Fruit fly (Drosophila melanogaster) whole organism, adult: Measurements from ENCODE around the gene wit.

Source experiments
- CG11617 ChIP-seq: fragments of 200-800 bp; sonication (Bioruptor generic); optimal IDR thresholded peaks from 2 replicates; lab custom pipeline; 2017; ENCODE audit warnings: mild to moderate bottlenecking, missing biosample characterization, missing genetic modification reagents, missing genetic modification characterization
- CG12768 ChIP-seq: fragments of 200-800 bp; sonication (Bioruptor generic); optimal IDR thresholded peaks from 2 replicates; lab custom pipeline; 2017; ENCODE audit warnings: missing biosample characterization, missing genetic modification characterization, mild to moderate bottlenecking, moderate library complexity, missing genetic modification reagents
- CG14711 ChIP-seq: fragments of 200-800 bp; sonication (Bioruptor generic); optimal IDR thresholded peaks from 2 replicates; lab custom pipeline; 2018; ENCODE audit warnings: missing biosample characterization, mild to moderate bottlenecking, missing genetic modification characterization, moderate library complexity
- CG1620 ChIP-seq: fragments of 200-800 bp; sonication (Bioruptor generic); optimal IDR thresholded peaks from 2 replicates; lab custom pipeline; 2016; ENCODE audit warnings: missing biosample characterization, missing genetic modification characterization
- CG33017 ChIP-seq: fragments of 200-800 bp; sonication (Bioruptor generic); optimal IDR thresholded peaks from 2 replicates; lab custom pipeline; 2018; ENCODE audit warnings: missing biosample characterization, mild to moderate bottlenecking, missing genetic modification characterization, moderate library complexity
- CG5204 ChIP-seq: fragments of 200-800 bp; sonication (Bioruptor generic); optimal IDR thresholded peaks from 2 replicates; lab custom pipeline; 2016; ENCODE audit warnings: missing biosample characterization, missing genetic modification characterization
- CG7045 ChIP-seq: fragments of 200-800 bp; sonication (Bioruptor generic); optimal IDR thresholded peaks from 2 replicates; lab custom pipeline; 2017; ENCODE audit warnings: missing biosample characterization, mild to moderate bottlenecking, missing genetic modification characterization
- CG7101 ChIP-seq: fragments of 200-800 bp; sonication (Bioruptor generic); optimal IDR thresholded peaks from 2 replicates; lab custom pipeline; 2018; ENCODE audit warnings: missing biosample characterization, mild to moderate bottlenecking, missing genetic modification characterization, moderate library complexity
- Clk ChIP-seq: fragments of 200-800 bp; sonication (Bioruptor generic); optimal IDR thresholded peaks from 2 replicates; lab custom pipeline; 2017; ENCODE audit warnings: missing biosample characterization, missing genetic modification characterization
- Crg-1 ChIP-seq: fragments of 200-800 bp; sonication (Bioruptor generic); optimal IDR thresholded peaks from 2 replicates; lab custom pipeline; 2016; ENCODE audit warnings: missing biosample characterization, missing genetic modification characterization
- Hr96 ChIP-seq: fragments of 200-800 bp; sonication (Bioruptor generic); optimal IDR thresholded peaks from 2 replicates; lab custom pipeline; 2016; ENCODE audit warnings: missing biosample characterization, missing genetic modification characterization
- Mnt ChIP-seq: fragments of 200-800 bp; sonication (Bioruptor generic); optimal IDR thresholded peaks from 2 replicates; lab custom pipeline; 2016; ENCODE audit warnings: missing biosample characterization, mild to moderate bottlenecking, missing genetic modification characterization
- bab1 ChIP-seq: fragments of 200-800 bp; sonication (Bioruptor generic); optimal IDR thresholded peaks from 3 replicates; lab custom pipeline; 2019; ENCODE audit warnings: missing biosample characterization, mild to moderate bottlenecking, missing genetic modification characterization, moderate library complexity
- cic ChIP-seq: fragments of 200-800 bp; sonication (Bioruptor generic); optimal IDR thresholded peaks from 2 replicates; lab custom pipeline; 2017; ENCODE audit warnings: missing biosample characterization, mild to moderate bottlenecking, missing genetic modification characterization, moderate library complexity
- cnc ChIP-seq, 2 experiments: fragments of >200 bp; optimal IDR thresholded peaks; 2 replicates each; lab custom pipeline; 2017
- kay ChIP-seq: fragments of 200-800 bp; sonication (Bioruptor generic); peaks from one replicate; lab custom pipeline; 2016; ENCODE audit warnings: missing biosample characterization, missing genetic modification characterization, borderline replicate concordance
- ovo ChIP-seq: fragments of 200-800 bp; sonication (Bioruptor generic); optimal IDR thresholded peaks from 2 replicates; lab custom pipeline; 2016; ENCODE audit warnings: missing biosample characterization, missing genetic modification characterization
- pad ChIP-seq: fragments of 200-800 bp; sonication (Bioruptor generic); optimal IDR thresholded peaks from 3 replicates; lab custom pipeline; 2017; ENCODE audit warnings: missing biosample characterization, missing genetic modification characterization, mild to moderate bottlenecking, moderate library complexity, missing genetic modification reagents
- tj ChIP-seq: fragments of 200-800 bp; sonication (Bioruptor generic); optimal IDR thresholded peaks from 3 replicates; lab custom pipeline; 2017; ENCODE audit warnings: missing biosample characterization, mild to moderate bottlenecking, missing genetic modification characterization, moderate library complexity
- toe ChIP-seq: fragments of 200-800 bp; sonication (Bioruptor generic); optimal IDR thresholded peaks from 2 replicates; lab custom pipeline; 2016; ENCODE audit warnings: missing biosample characterization, missing genetic modification characterization

wit gene

dm6 chr3L:4021260-4021831, 50.2 kb downstream of the wit start, which contains the start of gene Mul1:
Mul1 (plus strand) TSS chr3L:4021457.
- peak; percentile 31 for TF ChIP-seq bab1
- TF ChIP-seq CG14711 = peak; percentile 15
- no peak for TF ChIP-seq CG33017 (tag; lab: Kevin White, UChicago)
- no peak for TF ChIP-seq cnc (optimal IDR thresholded peaks at IDR 0.05; lab: Kevin White, UChicago)
- TF ChIP-seq cic (GFP tag; lab: Kevin White, UChicago) = peak; percentile 13

DNA sequence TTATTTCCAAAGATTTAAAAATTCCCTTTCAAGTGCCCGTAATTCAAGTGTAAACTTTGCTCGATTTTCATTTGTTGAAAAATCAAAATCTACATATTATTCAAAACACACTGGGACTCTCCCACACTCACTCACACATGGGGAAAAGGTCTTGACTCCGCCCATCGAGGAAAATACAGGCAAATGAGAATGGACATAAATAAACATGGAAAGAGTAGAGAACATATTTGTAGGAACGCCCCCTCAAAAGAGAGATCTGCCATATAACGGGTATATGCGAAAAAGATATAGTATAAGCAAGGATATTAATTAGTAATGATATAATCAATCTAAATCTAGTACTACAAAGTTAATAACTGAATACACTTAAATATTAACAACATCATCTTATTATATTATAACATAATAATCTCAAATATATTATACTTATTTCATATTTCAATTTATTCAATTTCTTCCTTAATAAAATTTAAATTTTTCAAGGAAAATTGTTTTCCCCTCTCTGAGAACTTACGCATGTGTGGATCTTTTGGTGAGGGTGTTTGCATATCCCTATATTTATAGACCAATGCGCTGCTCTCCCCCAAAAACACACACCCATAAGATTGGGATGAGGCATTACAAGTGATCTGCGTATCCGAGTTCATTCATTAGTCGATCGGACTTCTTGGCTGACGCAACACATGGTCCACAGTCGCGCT, 53.1 kb downstream of the wit start, which contains the start of gene FoxL1:
FoxL1 (plus strand) TSS at position 651 of the 701 bp plus-strand sequence.
- TF ChIP-seq Crg-1 (GFP tag; lab: Kevin White, UChicago) (no peak), CG11617 (GFP tag; lab: Kevin White, UChicago) (no peak), pad (no peak), Hr96 (no peak), cnc (optimal IDR thresholded peaks at IDR 0.05; lab: Kevin White, UChicago) (no peak), Mnt (no peak), bab1 (no peak), tj (GFP tag; lab: Kevin White, UChicago) (no peak), CG5204 (GFP tag; lab: Kevin White, UChicago) (no peak), CG7045 (GFP tag; lab: Kevin White, UChicago) (no peak), Clk (no peak), CG33017 (tag; lab: Kevin White, UChicago) (no peak), CG7101 (tag; lab: Kevin White, UChicago) (no peak), toe (no peak), CG12768 (GFP tag; lab: Kevin White, UChicago) (no peak), cic (GFP tag; lab: Kevin White, UChicago) (no peak), CG1620 (GFP tag; lab: Kevin White, UChicago) (no peak), CG14711 (no peak), kay (no peak), ovo (GFP tag; lab: Kevin White, UChicago) (no peak)

dm6 chr3L:4016754-4017153, 54.8 kb downstream of the wit start:
- TF ChIP-seq CG1620 (GFP tag; lab: Kevin White, UChicago) (no peak), cic (GFP tag; lab: Kevin White, UChicago) (no peak), pad (no peak), CG14711 (no peak), Mnt (no peak), cnc (optimal IDR thresholded peaks at IDR 0.05; lab: Kevin White, UChicago) (no peak), Clk (no peak), CG7101 (tag; lab: Kevin White, UChicago) (no peak), CG7045 (GFP tag; lab: Kevin White, UChicago) (no peak), Hr96 (no peak), CG33017 (tag; lab: Kevin White, UChicago) (no peak), Crg-1 (GFP tag; lab: Kevin White, UChicago) (no peak), kay (no peak), CG12768 (GFP tag; lab: Kevin White, UChicago) (no peak), toe (no peak), CG5204 (GFP tag; lab: Kevin White, UChicago) (no peak), CG11617 (GFP tag; lab: Kevin White, UChicago) (no peak)

DNA sequence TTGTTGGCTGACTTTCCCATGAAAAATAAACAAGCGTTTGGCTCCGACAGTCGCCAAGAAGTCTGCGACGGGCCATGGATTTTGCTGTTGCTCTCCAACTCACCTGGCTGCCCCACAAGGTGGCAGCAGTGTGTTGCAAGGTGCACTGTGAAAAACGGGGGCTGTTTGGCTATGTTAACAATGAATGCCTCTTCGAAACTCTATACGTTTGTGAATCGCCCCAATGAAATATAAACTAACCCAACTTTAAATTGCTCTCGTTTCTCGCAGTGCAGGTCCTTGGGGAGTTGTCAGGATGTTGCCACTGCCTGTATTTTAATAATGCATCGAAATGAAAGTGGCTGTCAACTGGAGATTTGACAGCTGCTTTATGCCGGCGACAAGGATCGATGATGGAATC, 57.2 kb downstream of the wit start:
- TF ChIP-seq bab1 (no peak), CG11617 (GFP tag; lab: Kevin White, UChicago) (no peak), ovo (GFP tag; lab: Kevin White, UChicago) (no peak), cnc (optimal IDR thresholded peaks at IDR 0.05; lab: Kevin White, UChicago) (no peak), Crg-1 (GFP tag; lab: Kevin White, UChicago) (no peak), CG7101 (tag; lab: Kevin White, UChicago) (no peak)
